Fruit fly (Drosophila melanogaster): Measurements from ENCODE around the gene Rab11.
A peak's percentile ranks its signal among the peaks of the same experiment; 100 is the strongest.

Gene Rab11

dm6 chr3R:21151090-21151870 lies 40.1 kb downstream of the Rab11 start (continued):
- TF ChIP-seq Ptx1 (GFP tag; IDR thresholded peaks at IDR 0.05) = peak; percentile 76
- TF ChIP-seq hbn (GFP tag; IDR thresholded peaks at IDR 0.05; ENCODE audit: partially characterized antibody) = no peak
- TF ChIP-seq da (GFP tag; optimal IDR thresholded peaks at IDR 0.05) = no peak
- TF ChIP-seq esg (GFP tag; conservative IDR thresholded peaks at IDR 0.05) = peak; percentile 69
- TF ChIP-seq ato (GFP tag; IDR thresholded peaks at IDR 0.05; ENCODE audit: partially characterized antibody) = no peak
- no peak for TF ChIP-seq CG5180 (GFP tag; optimal IDR thresholded peaks at IDR 0.05)
- no peak for TF ChIP-seq shn (GFP tag; optimal IDR thresholded peaks at IDR 0.05)
- no peak for TF ChIP-seq gsb-n (tag; optimal IDR thresholded peaks at IDR 0.05)
- TF ChIP-seq CG2875 (GFP tag; optimal IDR thresholded peaks at IDR 0.05) = no peak
- TF ChIP-seq ash1 (GFP tag; optimal IDR thresholded peaks at IDR 0.05) = no peak
- no peak for TF ChIP-seq CG31388 (GFP tag; optimal IDR thresholded peaks at IDR 0.05)
- TF ChIP-seq Myb (GFP tag; optimal IDR thresholded peaks at IDR 0.05) = peak; percentile 2
- TF ChIP-seq CG5953 (GFP tag; IDR thresholded peaks at IDR 0.05) = no peak
- no peak for TF ChIP-seq Hr39 (optimal IDR thresholded peaks at IDR 0.05)
- TF ChIP-seq amos (GFP tag; IDR thresholded peaks at IDR 0.05; ENCODE audit: partially characterized antibody) = no peak
- TF ChIP-seq CG4328 (GFP tag; optimal IDR thresholded peaks at IDR 0.05) = no peak
- TF ChIP-seq CG43689 (GFP tag; IDR thresholded peaks at IDR 0.05) = peak; percentile 42; the same call in 1 of the 2 replicates
- TF ChIP-seq HLH3B (GFP tag; IDR thresholded peaks at IDR 0.05) = no peak
- no peak for TF ChIP-seq CG8944 (GFP tag; optimal IDR thresholded peaks at IDR 0.05)
- TF ChIP-seq Nf-YB (GFP tag; optimal IDR thresholded peaks at IDR 0.05) = no peak
- TF ChIP-seq stwl (tag; optimal IDR thresholded peaks at IDR 0.05) = no peak
- TF ChIP-seq H15 (GFP tag; IDR thresholded peaks at IDR 0.05) = 0 out of 3 replicates have a peak, but pooled peaks have one; percentile 34
- TF ChIP-seq Dfd (GFP tag; optimal IDR thresholded peaks at IDR 0.05) = no peak
- no peak for TF ChIP-seq Sin3A (optimal IDR thresholded peaks at IDR 0.05)
- peak; percentile 6 for TF ChIP-seq CG9609 (GFP tag; optimal IDR thresholded peaks at IDR 0.05)
- TF ChIP-seq onecut (GFP tag; IDR thresholded peaks at IDR 0.05) = no peak
- TF ChIP-seq CG7556 (GFP tag; optimal IDR thresholded peaks at IDR 0.05) = peak; percentile 49
- no peak for TF ChIP-seq org-1 (GFP tag; optimal IDR thresholded peaks at IDR 0.05)
- TF ChIP-seq Oli (tag; optimal IDR thresholded peaks at IDR 0.05) = peak; percentile 45
- no peak for TF ChIP-seq CG30020 (tag; optimal IDR thresholded peaks at IDR 0.05)
- no peak for TF ChIP-seq Dad (GFP tag; optimal IDR thresholded peaks at IDR 0.05)
- TF ChIP-seq CG1832 (GFP tag; optimal IDR thresholded peaks at IDR 0.05) = no peak
- TF ChIP-seq CG3726 (GFP tag; IDR thresholded peaks at IDR 0.05) = no peak
- no peak for TF ChIP-seq cg (GFP tag; optimal IDR thresholded peaks at IDR 0.05)
- TF ChIP-seq CG9876 (GFP tag; optimal IDR thresholded peaks at IDR 0.05) = no peak
- TF ChIP-seq HLH4C (GFP tag; IDR thresholded peaks at IDR 0.05; ENCODE audit: partially characterized antibody) = no peak
- no peak for TF ChIP-seq HLHmδ (GFP tag; optimal IDR thresholded peaks at IDR 0.05)
- no peak for TF ChIP-seq CG18476 (GFP tag; optimal IDR thresholded peaks at IDR 0.05)
- no peak for TF ChIP-seq salm (tag; optimal IDR thresholded peaks at IDR 0.05)
- TF ChIP-seq Doc3 (GFP tag; IDR thresholded peaks at IDR 0.05; ENCODE audit: partially characterized antibody) = no peak
- no peak for TF ChIP-seq h (optimal IDR thresholded peaks at IDR 0.05)
- TF ChIP-seq Bgb (GFP tag; IDR thresholded peaks at IDR 0.05; ENCODE audit: partially characterized antibody) = no peak
- no peak for TF ChIP-seq Dll (GFP tag; IDR thresholded peaks at IDR 0.05; ENCODE audit: partially characterized antibody)
- TF ChIP-seq jigr1 (GFP tag; IDR thresholded peaks at IDR 0.05) = no peak
- no peak for TF ChIP-seq abd-A (tag; optimal IDR thresholded peaks at IDR 0.05)
- peak; percentile 54 for TF ChIP-seq CG10147 (GFP tag; optimal IDR thresholded peaks at IDR 0.05)
- TF ChIP-seq her (GFP tag; optimal IDR thresholded peaks at IDR 0.05) = no peak
- no peak for TF ChIP-seq CG3163 (GFP tag; optimal IDR thresholded peaks at IDR 0.05)
- no peak for TF ChIP-seq pfk (GFP tag; optimal IDR thresholded peaks at IDR 0.05)
- TF ChIP-seq CG31224 (GFP tag; IDR thresholded peaks at IDR 0.05) = peak; percentile 52

Measured in whole organism, embryonic.